Worm (Caenorhabditis elegans): ENCODE data around the gene str-138.

The str-138 gene

DNA sequence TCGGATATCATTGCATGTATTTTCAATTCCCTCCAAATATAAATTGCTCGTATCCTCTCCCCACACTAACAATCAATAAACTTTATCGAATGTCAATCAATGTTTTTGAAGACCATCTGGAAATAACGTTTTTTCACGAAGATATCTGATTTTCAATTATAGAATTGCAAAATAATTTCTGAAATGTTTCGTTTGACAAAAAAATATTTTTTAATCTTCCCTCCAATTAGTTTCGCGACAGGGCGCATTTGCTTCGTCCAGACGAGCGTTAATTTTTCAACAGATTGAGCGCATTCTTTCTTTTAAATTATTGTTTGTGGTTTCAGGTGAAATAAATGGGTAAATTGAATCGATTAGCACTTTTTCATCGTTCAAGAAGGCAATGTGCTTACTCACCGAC is 27.3 kb upstream of the str-138 start, which contains the start of gene vars-1 (continued):
- TF ChIP-seq chd-7 (tag; optimal IDR thresholded peaks at IDR 0.05): no peak
- TF ChIP-seq ztf-6 (GFP tag; IDR thresholded peaks at IDR 0.05): no peak
- no peak for TF ChIP-seq hlh-12 (tag; optimal IDR thresholded peaks at IDR 0.05)
- no peak for TF ChIP-seq nhr-27 (tag; optimal IDR thresholded peaks at IDR 0.05)
- TF ChIP-seq akir-1 (GFP tag; optimal IDR thresholded peaks at IDR 0.05): no peak
- TF ChIP-seq hrde-1 (tag; optimal IDR thresholded peaks at IDR 0.05; ENCODE audit: borderline replicate concordance): no peak
- no peak for TF ChIP-seq rcor-1 (GFP tag; IDR thresholded peaks at IDR 0.05)
- no peak; the same call in 1 of the 2 replicates for TF ChIP-seq Y53G8AR.9 (GFP tag; conservative IDR thresholded peaks at IDR 0.05)
- TF ChIP-seq ztf-26 (tag; optimal IDR thresholded peaks at IDR 0.05): no peak
- TF ChIP-seq madf-6 (GFP tag; IDR thresholded peaks at IDR 0.05): peak; percentile 58
- no peak for TF ChIP-seq let-607 (tag; optimal IDR thresholded peaks at IDR 0.05)
- TF ChIP-seq dpl-1 (GFP tag; optimal IDR thresholded peaks at IDR 0.05): peak; percentile 42
- no peak for TF ChIP-seq nhr-179 (tag; optimal IDR thresholded peaks at IDR 0.05)
- TF ChIP-seq nfyb-1 (GFP tag; IDR thresholded peaks at IDR 0.05): no peak
- no peak for TF ChIP-seq aptf-3 (GFP tag; IDR thresholded peaks at IDR 0.05)
- TF ChIP-seq nhr-80 (tag; optimal IDR thresholded peaks at IDR 0.05): no peak
- TF ChIP-seq Y95B8A.8 (GFP tag; IDR thresholded peaks at IDR 0.05): 0 out of 2 replicates have a peak, but pooled peaks have one; percentile 16
- no peak for TF ChIP-seq snpc-3.4 (tag; optimal IDR thresholded peaks at IDR 0.05)
- no peak for TF ChIP-seq madf-10 (tag; optimal IDR thresholded peaks at IDR 0.05)
- no peak for TF ChIP-seq F22D6.2 (tag; optimal IDR thresholded peaks at IDR 0.05)
- no peak for TF ChIP-seq C17E4.6 (GFP tag; IDR thresholded peaks at IDR 0.05)
- no peak for TF ChIP-seq fkh-3 (tag; optimal IDR thresholded peaks at IDR 0.05)
- no peak for TF ChIP-seq ztf-25 (GFP tag; IDR thresholded peaks at IDR 0.05)
- no peak for TF ChIP-seq dpff-1 (tag; optimal IDR thresholded peaks at IDR 0.05)
- 0 out of 2 replicates have a peak, but pooled peaks have one; percentile 3 for TF ChIP-seq madf-3 (GFP tag; IDR thresholded peaks at IDR 0.05)
- TF ChIP-seq hmg-20 (GFP tag; IDR thresholded peaks at IDR 0.05): no peak
- peak; percentile 46 for TF ChIP-seq xnd-1 (tag; optimal IDR thresholded peaks at IDR 0.05)
- no peak for TF ChIP-seq cebp-1 (GFP tag; IDR thresholded peaks at IDR 0.05)
- peak; percentile 42 for TF ChIP-seq cebp-1 (tag; optimal IDR thresholded peaks at IDR 0.05)
- TF ChIP-seq F23B12.7 (tag; optimal IDR thresholded peaks at IDR 0.05; ENCODE audit: insufficient read depth): peak; percentile 78
- TF ChIP-seq bed-2 (GFP tag; IDR thresholded peaks at IDR 0.05): no peak
- TF ChIP-seq snpc-1.1 (tag; optimal IDR thresholded peaks at IDR 0.05; ENCODE audit: insufficient read depth): peak; percentile 43
- no peak for TF ChIP-seq sptf-2 (GFP tag; optimal IDR thresholded peaks at IDR 0.05)
- TF ChIP-seq ceh-40 (GFP tag; IDR thresholded peaks at IDR 0.05): no peak
- TF ChIP-seq nhr-120 (GFP tag; IDR thresholded peaks at IDR 0.05): no peak
- TF ChIP-seq ceh-100 (GFP tag; IDR thresholded peaks at IDR 0.05): no peak
- TF ChIP-seq hlh-26 (GFP tag; conservative IDR thresholded peaks at IDR 0.05): no peak
- TF ChIP-seq rpc-1 (optimal IDR thresholded peaks at IDR 0.05): no peak
- TF ChIP-seq rpc-1 (tag; optimal IDR thresholded peaks at IDR 0.05): no peak
- no peak for TF ChIP-seq B0019.2 (GFP tag; conservative IDR thresholded peaks at IDR 0.05)
- no peak for TF ChIP-seq pha-4 (tag; optimal IDR thresholded peaks at IDR 0.05)
- TF ChIP-seq F37B4.10 (GFP tag; IDR thresholded peaks at IDR 0.05): no peak
- no peak for TF ChIP-seq die-1 (tag; optimal IDR thresholded peaks at IDR 0.05)
- TF ChIP-seq tlf-1 (GFP tag; optimal IDR thresholded peaks at IDR 0.05): peak; percentile 51
- TF ChIP-seq ets-4 (GFP tag; optimal IDR thresholded peaks at IDR 0.05): no peak
- no peak for TF ChIP-seq F57A8.1 (GFP tag; optimal IDR thresholded peaks at IDR 0.05)
- no peak for TF ChIP-seq bed-1 (GFP tag; IDR thresholded peaks at IDR 0.05)
- no peak for TF ChIP-seq atf-7 (tag; optimal IDR thresholded peaks at IDR 0.05)
- TF ChIP-seq lin-26 (GFP tag; IDR thresholded peaks at IDR 0.05): no peak

All from whole organism, young adult.